Fruit fly (Drosophila melanogaster): ENCODE measurements around the gene MED14.
A peak's percentile ranks its signal among the peaks of the same experiment; 100 is the strongest.

- peak; percentile 93 for TF ChIP-seq Ets98B (GFP tag; IDR thresholded peaks at IDR 0.05)
- peak; percentile 14 for TF ChIP-seq Snoo (tag; optimal IDR thresholded peaks at IDR 0.05)
- TF ChIP-seq Pif1A (GFP tag; optimal IDR thresholded peaks at IDR 0.05): peak; percentile 67
- peak; percentile 88 for TF ChIP-seq CG12605 (GFP tag; IDR thresholded peaks at IDR 0.05)
- peak; percentile 96 for TF ChIP-seq CG4496 (GFP tag; IDR thresholded peaks at IDR 0.05)
Observed at dm6 chr3L:563002-563627, 29.9 kb upstream of the MED14 start.

Measured in whole organism, pupa.